Worm (Caenorhabditis elegans) whole organism, L2 larva: ENCODE data around the gene C01B10.44.
A peak's percentile ranks its signal among the peaks of the same experiment; 100 is the strongest.

Source experiments
- C34F6.9 ChIP-seq: fragments of 150-350 bp; optimal IDR thresholded peaks from 2 replicates; lab custom pipeline; 2014; ENCODE audit warnings: missing biosample characterization, missing genetic modification characterization
- F13H6.1 ChIP-seq: sonication (generic microtip); optimal IDR thresholded peaks from 2 replicates; lab custom pipeline; 2016; ENCODE audit warnings: missing genetic modification characterization, missing compliant biosample characterization
- R02D3.7 ChIP-seq: fragments of 150-350 bp; optimal IDR thresholded peaks from 2 replicates; lab custom pipeline; 2014; ENCODE audit warnings: missing biosample characterization, missing genetic modification characterization
- ZK546.5 ChIP-seq: sonication (generic microtip); optimal IDR thresholded peaks from 2 replicates; lab custom pipeline; 2017; ENCODE audit warnings: missing biosample characterization, missing genetic modification characterization
- aly-2 ChIP-seq: fragments of 150-350 bp; optimal IDR thresholded peaks from 2 replicates; lab custom pipeline; 2014; ENCODE audit warnings: missing biosample characterization, missing genetic modification characterization
- ama-1 ChIP-seq: fragments of 150-350 bp; optimal IDR thresholded peaks from 2 replicates; lab custom pipeline; 2018; ENCODE audit warnings: inconsistent platforms
- blmp-1 ChIP-seq: sonication (generic microtip); optimal IDR thresholded peaks from 2 replicates; lab custom pipeline; 2017; ENCODE audit warnings: missing genetic modification characterization, mild to moderate bottlenecking, missing compliant biosample characterization, antibody characterized with exemption, moderate library complexity; ENCODE audit not compliant: insufficient read depth
- ceh-16 ChIP-seq: fragments of 150-350 bp; optimal IDR thresholded peaks from 2 replicates; lab custom pipeline; 2014; ENCODE audit warnings: missing biosample characterization, missing genetic modification characterization
- crh-2 ChIP-seq: sonication (generic microtip); optimal IDR thresholded peaks from 2 replicates; lab custom pipeline; 2017; ENCODE audit warnings: missing biosample characterization, missing genetic modification characterization
- dmd-4 ChIP-seq: sonication (generic microtip); optimal IDR thresholded peaks from 2 replicates; lab custom pipeline; 2017; ENCODE audit warnings: missing biosample characterization, missing genetic modification characterization
- egl-27 ChIP-seq: sonication (generic microtip); optimal IDR thresholded peaks from 3 replicates; lab custom pipeline; 2017; ENCODE audit warnings: missing biosample characterization, missing genetic modification reagents, missing genetic modification characterization
- elt-1 ChIP-seq: fragments of 150-350 bp; optimal IDR thresholded peaks from 2 replicates; lab custom pipeline; 2014; ENCODE audit warnings: missing biosample characterization, missing genetic modification characterization
- elt-3 ChIP-seq: sonication (generic microtip); optimal IDR thresholded peaks from 2 replicates; lab custom pipeline; 2017; ENCODE audit warnings: missing biosample characterization, missing genetic modification characterization
- fos-1 ChIP-seq: fragments of 150-350 bp; optimal IDR thresholded peaks from 2 replicates; lab custom pipeline; 2014; ENCODE audit warnings: missing biosample characterization, missing genetic modification characterization
- gmeb-1 ChIP-seq: fragments of 150-350 bp; optimal IDR thresholded peaks from 2 replicates; lab custom pipeline; 2014; ENCODE audit warnings: missing biosample characterization, missing genetic modification characterization
- lin-11 ChIP-seq: fragments of 150-350 bp; sonication (generic microtip); optimal IDR thresholded peaks from 2 replicates; lab custom pipeline; 2014; ENCODE audit warnings: missing biosample characterization, missing genetic modification characterization, inconsistent platforms, mixed read lengths
- lin-13 ChIP-seq: fragments of 150-350 bp; optimal IDR thresholded peaks from 2 replicates; lab custom pipeline; 2014; ENCODE audit warnings: missing biosample characterization, missing genetic modification reagents, missing genetic modification characterization
- lsy-2 ChIP-seq, 2 experiments: fragments of 150-350 bp in 1 of 2; sonication (generic microtip) in 1 of 2; optimal IDR thresholded peaks; 2 replicates each; lab custom pipeline; 2014 to 2017; ENCODE audit warnings: missing biosample characterization in 2 of 2, missing genetic modification characterization in 2 of 2
- mab-5 ChIP-seq: fragments of 150-350 bp; optimal IDR thresholded peaks from 2 replicates; lab custom pipeline; 2014; ENCODE audit warnings: missing biosample characterization, missing genetic modification characterization
- mbf-1 ChIP-seq: sonication (generic microtip); optimal IDR thresholded peaks from 2 replicates; lab custom pipeline; 2017; ENCODE audit warnings: missing biosample characterization, missing genetic modification characterization
- mdl-1 ChIP-seq, 2 experiments: fragments of 150-350 bp in 1 of 2; sonication (generic microtip) in 1 of 2; optimal IDR thresholded peaks; 2 replicates each; lab custom pipeline; 2017; ENCODE audit warnings: missing biosample characterization in 2 of 2, missing genetic modification characterization in 2 of 2
- nhr-11 ChIP-seq: fragments of 150-350 bp; optimal IDR thresholded peaks from 2 replicates; lab custom pipeline; 2014; ENCODE audit warnings: missing biosample characterization, missing genetic modification characterization
- nhr-12 ChIP-seq: fragments of 150-350 bp; optimal IDR thresholded peaks from 2 replicates; lab custom pipeline; 2014; ENCODE audit warnings: missing biosample characterization, missing genetic modification characterization
- nhr-129 ChIP-seq: fragments of 150-350 bp; optimal IDR thresholded peaks from 2 replicates; lab custom pipeline; 2014; ENCODE audit warnings: missing biosample characterization, missing genetic modification characterization
- nhr-21 ChIP-seq: fragments of 150-350 bp; optimal IDR thresholded peaks from 2 replicates; lab custom pipeline; 2014; ENCODE audit warnings: missing biosample characterization, missing genetic modification characterization
- nhr-25 ChIP-seq: fragments of 150-350 bp; sonication (generic microtip); optimal IDR thresholded peaks from 3 replicates; lab custom pipeline; 2014; ENCODE audit warnings: missing biosample characterization, missing genetic modification characterization
- peb-1 ChIP-seq: fragments of 150-350 bp; optimal IDR thresholded peaks from 2 replicates; lab custom pipeline; 2014; ENCODE audit warnings: missing biosample characterization, missing genetic modification characterization
- sem-4 ChIP-seq: fragments of 150-350 bp; optimal IDR thresholded peaks from 2 replicates; lab custom pipeline; 2014; ENCODE audit warnings: missing biosample characterization, missing genetic modification reagents, missing genetic modification characterization
- sma-3 ChIP-seq: sonication (generic microtip); optimal IDR thresholded peaks from 2 replicates; lab custom pipeline; 2016; ENCODE audit warnings: missing genetic modification reagents, missing genetic modification characterization, missing compliant biosample characterization
- sma-9 ChIP-seq, 2 experiments: fragments of 150-350 bp in 1 of 2; sonication (generic microtip) in 1 of 2; optimal IDR thresholded peaks; 2 replicates each; lab custom pipeline; 2014 to 2016; ENCODE audit warnings: missing genetic modification characterization in 2 of 2, mild to moderate bottlenecking in 1 of 2, missing biosample characterization in 1 of 2, missing compliant biosample characterization in 1 of 2, missing genetic modification reagents in 1 of 2, moderate library complexity in 1 of 2
- snpc-4 ChIP-seq: fragments of 150-350 bp; optimal IDR thresholded peaks from 2 replicates; lab custom pipeline; 2014; ENCODE audit warnings: missing biosample characterization, missing genetic modification characterization
- unc-39 ChIP-seq: fragments of 150-350 bp; optimal IDR thresholded peaks from 2 replicates; lab custom pipeline; 2014; ENCODE audit warnings: missing biosample characterization, missing genetic modification characterization
- unc-55 ChIP-seq: fragments of 150-350 bp; sonication (generic microtip); optimal IDR thresholded peaks from 3 replicates; lab custom pipeline; 2014; ENCODE audit warnings: missing biosample characterization, missing genetic modification reagents, missing genetic modification characterization
- unc-62 ChIP-seq: fragments of 150-350 bp; optimal IDR thresholded peaks from 2 replicates; lab custom pipeline; 2014; ENCODE audit warnings: missing biosample characterization, missing genetic modification reagents, missing genetic modification characterization
- zag-1 ChIP-seq: fragments of 150-350 bp; optimal IDR thresholded peaks from 2 replicates; lab custom pipeline; 2014; ENCODE audit warnings: missing biosample characterization, missing genetic modification characterization
- ztf-1 ChIP-seq: fragments of 200-800 bp; sonication (Bioruptor generic); conservative IDR thresholded peaks from 2 replicates; pipeline ENCODE4 v1.3.6; 2022; ENCODE audit warnings: missing genetic modification characterization, missing compliant biosample characterization
- ztf-11 ChIP-seq: sonication (generic microtip); optimal IDR thresholded peaks from 2 replicates; lab custom pipeline; 2017; ENCODE audit warnings: missing biosample characterization, missing genetic modification characterization
- ztf-4 ChIP-seq: fragments of 150-350 bp; optimal IDR thresholded peaks from 2 replicates; lab custom pipeline; 2014; ENCODE audit warnings: missing biosample characterization, missing genetic modification characterization

The C01B10.44 gene

ce11 chrIV:6585397-6585921 lies 38.0 kb upstream of the C01B10.44 start, which contains the start of the genes F38A5.2 and dnj-11:
TSS of gene F38A5.2 (minus strand) at chrIV:6585400.
TSS of gene dnj-11 (plus strand) at chrIV:6585871.
- TF ChIP-seq unc-62 (GFP tag; lab: Kevin White, UChicago) (no peak), nhr-25 (tag; lab: Kevin White, UChicago) (no peak), unc-39 (tag; lab: Kevin White, UChicago) (no peak), dmd-4 (tag; lab: Kevin White, UChicago) (no peak), lin-11 (tag; lab: Kevin White, UChicago) (peak; percentile 83), unc-55 (peak; percentile 97), nhr-21 (peak; percentile 76), sem-4 (tag; lab: Kevin White, UChicago) (peak; percentile 50), mbf-1 (tag; lab: Kevin White, UChicago) (no peak), ceh-16 (tag; lab: Kevin White, UChicago) (peak; percentile 66), ztf-11 (tag; lab: Kevin White, UChicago) (no peak), C34F6.9 (tag; lab: Kevin White, UChicago) (peak; percentile 93), egl-27 (tag; lab: Kevin White, UChicago) (peak; percentile 69), aly-2 (tag; lab: Kevin White, UChicago) (no peak), nhr-129 (tag; lab: Kevin White, UChicago) (peak; percentile 87), sma-3 (GFP tag; lab: Kevin White, UChicago) (peak; percentile 81), crh-2 (tag; lab: Kevin White, UChicago) (peak; percentile 87), ztf-1 (GFP tag; lab: Robert Waterston, UW) (no peak), lsy-2 (tag; optimal IDR thresholded peaks at IDR 0.05; lab: Kevin White, UChicago) (peak; percentile 64 to 90), mab-5 (tag; lab: Kevin White, UChicago) (peak; percentile 38), blmp-1 (tag; lab: Kevin White, UChicago) (peak; percentile 16), elt-3 (tag; lab: Kevin White, UChicago) (no peak), gmeb-1 (tag; lab: Kevin White, UChicago) (peak; percentile 77), nhr-12 (no peak), snpc-4 (tag; lab: Kevin White, UChicago) (peak; percentile 50), F13H6.1 (peak; percentile 74), R02D3.7 (tag; lab: Kevin White, UChicago) (peak; percentile 7), sma-9 (GFP tag; optimal IDR thresholded peaks at IDR 0.05; lab: Kevin White, UChicago) (peak; percentile 88), sma-9 (tag; optimal IDR thresholded peaks at IDR 0.05; lab: Kevin White, UChicago) (no peak), fos-1 (peak; percentile 72), ama-1 (lab: Kevin White, UChicago) (peak; percentile 42), lin-13 (GFP tag; lab: Kevin White, UChicago) (peak; percentile 83), ZK546.5 (no peak), ztf-4 (tag; lab: Kevin White, UChicago) (peak; percentile 47), nhr-11 (tag; lab: Kevin White, UChicago) (no peak), zag-1 (tag; lab: Kevin White, UChicago) (peak; percentile 37)

ce11 chrIV:6588080-6588613 lies 35.3 kb upstream of the C01B10.44 start:
- TF ChIP-seq peb-1 (tag; lab: Kevin White, UChicago) (no peak), nhr-21 (no peak), lsy-2 (tag; optimal IDR thresholded peaks at IDR 0.05; lab: Kevin White, UChicago) (no peak), nhr-12 (no peak), mbf-1 (tag; lab: Kevin White, UChicago) (no peak), sem-4 (tag; lab: Kevin White, UChicago) (no peak), ztf-11 (tag; lab: Kevin White, UChicago) (no peak), blmp-1 (tag; lab: Kevin White, UChicago) (no peak), mdl-1 (tag; optimal IDR thresholded peaks at IDR 0.05; lab: Kevin White, UChicago) (no peak), mab-5 (tag; lab: Kevin White, UChicago) (no peak), aly-2 (tag; lab: Kevin White, UChicago) (no peak)

- TF ChIP-seq sma-9 (GFP tag; optimal IDR thresholded peaks at IDR 0.05; lab: Kevin White, UChicago) (peak; percentile 25), sma-9 (tag; optimal IDR thresholded peaks at IDR 0.05; lab: Kevin White, UChicago) (no peak), elt-1 (no peak), elt-3 (tag; lab: Kevin White, UChicago) (no peak), fos-1 (peak; percentile 93)
These were observed 33.5 kb upstream of the C01B10.44 start, which contains the start of the genes lec-11 and irld-7 for ce11 chrIV:6590029-6590428. TSS of gene lec-11 (minus strand) at chrIV:6590154. TSS of gene irld-7 (plus strand) at chrIV:6590360.
